Worm (Caenorhabditis elegans) whole organism, L4/young adult: ENCODE measurements around the gene F55B11.7.

Experiments
- W03F9.2 ChIP-seq: fragments of 150-350 bp; optimal IDR thresholded peaks from 2 replicates; lab custom pipeline; 2014; ENCODE audit warnings: missing biosample characterization, missing genetic modification characterization
- him-1 ChIP-seq: sonication (generic microtip); optimal IDR thresholded peaks from 2 replicates; lab custom pipeline; 2016; ENCODE audit warnings: missing genotype, missing genetic modification reagents, missing genetic modification characterization, missing compliant biosample characterization

DNA sequence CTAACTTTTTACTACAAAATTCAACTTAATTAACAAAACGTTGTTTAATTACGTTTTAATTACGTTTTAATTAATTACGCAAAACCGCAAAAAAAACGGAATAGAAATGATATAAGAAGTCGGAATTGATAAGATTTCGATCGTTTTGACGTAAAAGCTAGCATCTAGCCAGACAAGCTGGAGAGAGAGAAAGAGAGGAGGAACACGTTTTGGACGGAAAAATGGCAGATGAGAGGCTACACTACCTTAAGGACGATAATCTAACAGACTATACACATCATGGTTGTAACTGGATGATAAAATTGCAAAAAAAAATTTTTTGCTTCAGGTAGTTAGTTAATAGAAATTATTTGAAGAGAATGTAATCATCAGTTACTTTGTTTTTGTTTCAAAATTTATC is 37.6 kb downstream of the F55B11.7 start:
- TF ChIP-seq him-1 (tag; lab: Kevin White, UChicago) = no peak
- no peak for TF ChIP-seq W03F9.2 (tag; lab: Kevin White, UChicago)
